Worm (Caenorhabditis elegans) whole organism, midembryonic: ENCODE data around the gene B0001.2.
"Not testable (repeated sequence)": the region's sequence is repeated elsewhere in the genome, so short reads cannot be mapped to it uniquely, and the experiment has no call there.

Source experiments
- T22C8.4 ChIP-seq: fragments of 200-800 bp; sonication (Bioruptor generic); IDR thresholded peaks from 2 replicates; pipeline ENCODE4 v1.3.6; 2022; ENCODE audit warnings: missing genetic modification characterization, missing compliant biosample characterization
- cog-1 ChIP-seq: sonication (generic microtip); optimal IDR thresholded peaks from 2 replicates; lab custom pipeline; 2016; ENCODE audit warnings: missing genetic modification characterization, missing compliant biosample characterization
- flt-1 ChIP-seq: fragments of 200-800 bp; sonication (Bioruptor generic); IDR thresholded peaks from 2 replicates; pipeline ENCODE4 v1.3.6; 2022; ENCODE audit warnings: missing genetic modification characterization, missing compliant biosample characterization
- klf-2 ChIP-seq: fragments of 200-800 bp; sonication (Bioruptor generic); conservative IDR thresholded peaks from 2 replicates; pipeline ENCODE4 v1.3.6; 2022; ENCODE audit warnings: missing genetic modification reagents, missing genetic modification characterization, missing compliant biosample characterization
- med-1 ChIP-seq: sonication (generic microtip); optimal IDR thresholded peaks from 2 replicates; lab custom pipeline; 2017; ENCODE audit warnings: missing genetic modification characterization, mild to moderate bottlenecking, missing compliant biosample characterization, antibody characterized with exemption, missing genetic modification reagents; ENCODE audit not compliant: insufficient read depth
- ref-1 ChIP-seq: fragments of 200-800 bp; sonication (Bioruptor generic); conservative IDR thresholded peaks from 2 replicates; pipeline ENCODE4 v1.3.6; 2022; ENCODE audit warnings: missing genetic modification reagents, missing genetic modification characterization, missing compliant biosample characterization
- tab-1 ChIP-seq: fragments of 200-800 bp; sonication (Bioruptor generic); IDR thresholded peaks from 2 replicates; pipeline ENCODE4 v1.3.6; 2022; ENCODE audit warnings: missing genetic modification characterization, missing compliant biosample characterization
- ztf-23 ChIP-seq: fragments of 200-800 bp; sonication (Bioruptor generic); IDR thresholded peaks from 2 replicates; pipeline ENCODE4 v1.3.6; 2022; ENCODE audit warnings: missing genetic modification reagents, missing genetic modification characterization, missing compliant biosample characterization
- ztf-29 ChIP-seq: fragments of 200-800 bp; sonication (Bioruptor generic); IDR thresholded peaks from 2 replicates; pipeline ENCODE4 v1.3.6; 2022; ENCODE audit warnings: missing genetic modification reagents, missing genetic modification characterization, missing compliant biosample characterization

B0001.2 gene

ce11 chrIV:12150877-12151276, at the start of gene B0001.2:
TSS of gene B0001.2 (minus strand) at chrIV:12150977.
- no peak for TF ChIP-seq med-1 (GFP tag; lab: Kevin White, UChicago)

ce11 chrIV:12199538-12200158, 48.9 kb upstream of the B0001.2 start:
- TF ChIP-seq flt-1 (GFP tag; lab: Robert Waterston, UW) (no peak), ztf-23 (GFP tag; lab: Robert Waterston, UW) (no peak), klf-2 (GFP tag; lab: Robert Waterston, UW) (no peak), cog-1 (tag; lab: Kevin White, UChicago) (no peak), med-1 (GFP tag; lab: Kevin White, UChicago) (no peak), ztf-29 (GFP tag; lab: Robert Waterston, UW) (no peak), tab-1 (GFP tag; lab: Robert Waterston, UW) (no peak), ref-1 (GFP tag; lab: Robert Waterston, UW) (no peak), T22C8.4 (no peak)

DNA sequence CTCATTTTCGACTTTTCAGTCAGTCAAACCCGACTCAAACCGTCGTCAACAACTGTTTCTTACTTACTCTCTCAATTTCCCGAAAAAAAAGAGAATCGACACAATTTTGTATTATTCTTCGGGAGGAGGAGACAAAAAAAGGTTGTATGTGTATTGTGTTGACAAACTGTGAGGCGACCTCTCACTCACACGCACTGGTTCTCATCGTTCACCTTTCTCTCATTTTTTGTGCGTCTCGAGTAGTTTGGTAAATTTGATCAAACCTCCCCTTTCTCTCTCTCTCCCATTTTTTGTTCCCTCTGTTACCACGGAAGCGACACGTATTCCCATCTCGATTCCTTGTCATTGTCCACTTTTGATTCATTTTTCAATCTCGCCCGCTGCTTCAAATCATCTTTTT, 48.0 kb upstream of the B0001.2 start:
- TF ChIP-seq flt-1 (GFP tag; lab: Robert Waterston, UW): no peak
- TF ChIP-seq tab-1 (GFP tag; lab: Robert Waterston, UW): no peak
- TF ChIP-seq T22C8.4: no peak
- TF ChIP-seq klf-2 (GFP tag; lab: Robert Waterston, UW): no peak
- TF ChIP-seq ref-1 (GFP tag; lab: Robert Waterston, UW): no peak
- TF ChIP-seq ztf-29 (GFP tag; lab: Robert Waterston, UW): no peak

ce11 chrIV:12197679-12198078, 46.9 kb upstream of the B0001.2 start:
- no peak for TF ChIP-seq med-1 (GFP tag; lab: Kevin White, UChicago)
- no peak for TF ChIP-seq cog-1 (tag; lab: Kevin White, UChicago)

DNA sequence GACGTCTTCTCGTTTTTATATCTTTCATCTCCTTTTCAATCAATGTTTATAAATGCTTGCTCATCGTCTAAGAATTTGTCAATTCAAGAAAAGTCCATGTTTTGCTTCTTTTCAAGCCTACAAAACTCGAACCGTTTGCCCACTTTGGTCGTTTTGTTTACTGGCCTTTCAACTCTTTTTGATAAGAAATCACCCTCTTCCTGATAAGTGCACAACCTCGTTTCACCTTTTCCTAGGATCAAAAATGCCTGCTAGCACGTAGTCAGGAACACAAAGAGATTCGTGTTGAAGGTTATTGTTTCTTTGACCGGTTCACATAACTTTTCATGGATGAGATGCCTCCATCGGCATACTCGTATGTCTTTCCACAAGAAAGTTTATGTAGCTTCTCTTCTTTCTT, 45.8 kb upstream of the B0001.2 start:
- TF ChIP-seq ztf-29 (GFP tag; lab: Robert Waterston, UW) (no peak), med-1 (GFP tag; lab: Kevin White, UChicago) (no peak), cog-1 (tag; lab: Kevin White, UChicago) (no peak), flt-1 (GFP tag; lab: Robert Waterston, UW) (no peak), T22C8.4 (no peak), klf-2 (GFP tag; lab: Robert Waterston, UW) (no peak), ref-1 (GFP tag; lab: Robert Waterston, UW) (no peak), ztf-23 (GFP tag; lab: Robert Waterston, UW) (no peak), tab-1 (GFP tag; lab: Robert Waterston, UW) (no peak)

ce11 chrIV:12194668-12195067, 43.9 kb upstream of the B0001.2 start:
- TF ChIP-seq klf-2 (GFP tag; lab: Robert Waterston, UW) (no peak), T22C8.4 (no peak), ztf-23 (GFP tag; lab: Robert Waterston, UW) (no peak), cog-1 (tag; lab: Kevin White, UChicago) (no peak), med-1 (GFP tag; lab: Kevin White, UChicago) (no peak), ztf-29 (GFP tag; lab: Robert Waterston, UW) (no peak), flt-1 (GFP tag; lab: Robert Waterston, UW) (no peak), ref-1 (GFP tag; lab: Robert Waterston, UW) (no peak), tab-1 (GFP tag; lab: Robert Waterston, UW) (no peak)

ce11 chrIV:12193338-12193737, 42.6 kb upstream of the B0001.2 start:
- no peak for TF ChIP-seq flt-1 (GFP tag; lab: Robert Waterston, UW)
- TF ChIP-seq cog-1 (tag; lab: Kevin White, UChicago): no peak
- TF ChIP-seq T22C8.4: no peak
- no peak for TF ChIP-seq med-1 (GFP tag; lab: Kevin White, UChicago)
- no peak for TF ChIP-seq klf-2 (GFP tag; lab: Robert Waterston, UW)
- TF ChIP-seq tab-1 (GFP tag; lab: Robert Waterston, UW): no peak
- no peak for TF ChIP-seq ref-1 (GFP tag; lab: Robert Waterston, UW)

DNA sequence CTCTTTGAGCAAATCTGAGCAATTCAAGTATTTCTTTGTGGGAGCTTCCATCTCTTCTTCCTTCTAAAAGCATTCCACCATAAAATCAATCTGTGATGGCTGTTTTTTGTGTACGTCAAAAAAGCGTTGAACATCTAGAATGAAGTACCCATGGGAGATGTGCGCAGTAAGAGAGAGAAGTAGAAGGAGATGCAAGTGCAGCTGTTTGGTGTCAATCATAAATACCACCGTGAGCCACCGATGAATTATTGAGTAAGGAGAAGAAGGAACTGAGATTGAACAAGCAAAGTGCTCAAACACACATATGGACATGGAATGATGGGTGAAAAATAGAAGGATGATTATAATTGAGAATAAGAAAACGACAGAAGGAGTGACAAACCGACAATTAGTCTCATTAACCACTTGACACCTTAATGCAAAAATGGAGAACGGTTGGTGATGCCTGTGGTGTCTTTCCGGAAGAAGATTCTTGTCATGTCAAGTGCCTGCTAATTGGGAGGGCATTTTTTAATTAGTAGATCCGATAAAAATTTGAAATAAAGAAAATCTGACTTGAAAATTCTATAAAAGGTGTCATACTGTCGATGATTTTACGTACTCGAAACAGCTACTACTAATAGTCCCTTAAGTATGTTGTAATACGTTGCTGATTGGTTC, 41.5 kb upstream of the B0001.2 start:
- TF ChIP-seq tab-1 (GFP tag; lab: Robert Waterston, UW) (no peak), klf-2 (GFP tag; lab: Robert Waterston, UW) (no peak), flt-1 (GFP tag; lab: Robert Waterston, UW) (no peak), ref-1 (GFP tag; lab: Robert Waterston, UW) (no peak), ztf-29 (GFP tag; lab: Robert Waterston, UW) (no peak), med-1 (GFP tag; lab: Kevin White, UChicago) (no peak), cog-1 (tag; lab: Kevin White, UChicago) (no peak), ztf-23 (GFP tag; lab: Robert Waterston, UW) (no peak), T22C8.4 (no peak)

- not testable (repeated sequence) for TF ChIP-seq ztf-29 (GFP tag; lab: Robert Waterston, UW); klf-2 (GFP tag; lab: Robert Waterston, UW); med-1 (GFP tag; lab: Kevin White, UChicago)
Measured at ce11 chrIV:12178235-12178634, 27.5 kb upstream of the B0001.2 start, which contains the start of gene nlr-1. TSS of gene nlr-1 (minus strand) at chrIV:12178335.
